Fruit fly (Drosophila melanogaster): ENCODE measurements around the gene Fie.

dm6 chr3L:3903301-3903700 lies 10.9 kb downstream of the Fie start, which contains the start of gene Sc2:
- TF ChIP-seq CG8478 (optimal IDR thresholded peaks at IDR 0.05) (no peak), CTCF (optimal IDR thresholded peaks at IDR 0.05) (no peak)
